Fruit fly (Drosophila melanogaster): Measurements from ENCODE around the gene Nrg.

The Nrg gene

dm6 chrX:8536649-8537048, 19.5 kb downstream of the Nrg start (continued):
- peak; percentile 13; the same call in 1 of the 2 replicates for TF ChIP-seq wor (GFP tag; IDR thresholded peaks at IDR 0.05)
- no peak for TF ChIP-seq Scr (GFP tag; IDR thresholded peaks at IDR 0.05; ENCODE audit: partially characterized antibody)
- no peak for TF ChIP-seq Ravus (GFP tag; IDR thresholded peaks at IDR 0.05)
- 0 out of 2 replicates have a peak, but pooled peaks have one; percentile 27 for TF ChIP-seq seq (GFP tag; IDR thresholded peaks at IDR 0.05)
- peak; percentile 66 for TF ChIP-seq Ada2b (GFP tag; IDR thresholded peaks at IDR 0.05)
- peak; percentile 58 for TF ChIP-seq sisA (GFP tag; IDR thresholded peaks at IDR 0.05)
- 0 out of 3 replicates have a peak, but pooled peaks have one; percentile 32 for TF ChIP-seq Aef1 (GFP tag; IDR thresholded peaks at IDR 0.05)
- TF ChIP-seq Atf6 (GFP tag; IDR thresholded peaks at IDR 0.05), result peak; percentile 50; the same call in 1 of the 2 replicates
- TF ChIP-seq unpg (GFP tag; optimal IDR thresholded peaks at IDR 0.05), result peak; percentile 10
- no peak for TF ChIP-seq ac (GFP tag; optimal IDR thresholded peaks at IDR 0.05)
- peak; percentile 29 for TF ChIP-seq Antp (GFP tag; optimal IDR thresholded peaks at IDR 0.05)
- peak; percentile 67; the same call in 1 of the 3 replicates for TF ChIP-seq ci (GFP tag; IDR thresholded peaks at IDR 0.05)
- TF ChIP-seq wdn (GFP tag; IDR thresholded peaks at IDR 0.05), result peak; percentile 39; the same call in 1 of the 2 replicates
- TF ChIP-seq Med (GFP tag), result peak; percentile 85
- peak; percentile 5 for TF ChIP-seq CG4707 (GFP tag; optimal IDR thresholded peaks at IDR 0.05)
- peak; percentile 57 for TF ChIP-seq CG7839 (tag; optimal IDR thresholded peaks at IDR 0.05)
- peak; percentile 58 for TF ChIP-seq Ptx1 (GFP tag; IDR thresholded peaks at IDR 0.05)
- TF ChIP-seq luna (GFP tag; optimal IDR thresholded peaks at IDR 0.05), result no peak
- TF ChIP-seq gem (tag; optimal IDR thresholded peaks at IDR 0.05), result peak; percentile 43
- no peak for TF ChIP-seq CG4617 (GFP tag; optimal IDR thresholded peaks at IDR 0.05; ENCODE audit: borderline replicate concordance)
- TF ChIP-seq nmo (GFP tag; optimal IDR thresholded peaks at IDR 0.05), result peak; percentile 4
- TF ChIP-seq ap (GFP tag; IDR thresholded peaks at IDR 0.05), result no peak
- no peak for TF ChIP-seq pros (GFP tag; optimal IDR thresholded peaks at IDR 0.05)
- TF ChIP-seq az2 (GFP tag; optimal IDR thresholded peaks at IDR 0.05), result peak; percentile 2
- 0 out of 2 replicates have a peak, but pooled peaks have one; percentile 15 for TF ChIP-seq CG17328 (GFP tag; IDR thresholded peaks at IDR 0.05)
- TF ChIP-seq phol (tag; optimal IDR thresholded peaks at IDR 0.05), result peak; percentile 1
- peak; percentile 61 for TF ChIP-seq dmrt99B (tag; optimal IDR thresholded peaks at IDR 0.05)
- TF ChIP-seq dpn (GFP tag; optimal IDR thresholded peaks at IDR 0.05), result peak; percentile 27 to 41
- TF ChIP-seq CG3163 (GFP tag; optimal IDR thresholded peaks at IDR 0.05), result no peak
- no peak for TF ChIP-seq zen (tag; optimal IDR thresholded peaks at IDR 0.05)
- no peak for TF ChIP-seq Eip74EF (GFP tag; optimal IDR thresholded peaks at IDR 0.05)
- TF ChIP-seq CG14014 (GFP tag; IDR thresholded peaks at IDR 0.05), result 0 out of 2 replicates have a peak, but pooled peaks have one; percentile 40
- peak; percentile 43; the same call in 1 of the 2 replicates for TF ChIP-seq CG6689 (GFP tag; IDR thresholded peaks at IDR 0.05)
- TF ChIP-seq CG13287 (GFP tag; IDR thresholded peaks at IDR 0.05; ENCODE audit: partially characterized antibody), result no peak
- TF ChIP-seq fd96Cb (tag; optimal IDR thresholded peaks at IDR 0.05), result no peak
- TF ChIP-seq CG2712 (tag; optimal IDR thresholded peaks at IDR 0.05), result peak; percentile 10
- peak; percentile 63 for TF ChIP-seq slbo (GFP tag; IDR thresholded peaks at IDR 0.05)
- TF ChIP-seq Pdp1 (GFP tag; optimal IDR thresholded peaks at IDR 0.05), result peak; percentile 25 to 46
- peak; percentile 0 for TF ChIP-seq CG8924 (tag; optimal IDR thresholded peaks at IDR 0.05)
- peak; percentile 40; the same call in 1 of the 3 replicates for TF ChIP-seq zfh1 (GFP tag; IDR thresholded peaks at IDR 0.05)
- no peak for TF ChIP-seq pho (GFP tag; optimal IDR thresholded peaks at IDR 0.05)
- no peak for TF ChIP-seq dan (GFP tag; IDR thresholded peaks at IDR 0.05)
- TF ChIP-seq CG16815 (GFP tag; optimal IDR thresholded peaks at IDR 0.05), result no peak
- peak; percentile 24 for TF ChIP-seq ind (GFP tag; optimal IDR thresholded peaks at IDR 0.05)
- no peak for TF ChIP-seq Tbp (GFP tag; optimal IDR thresholded peaks at IDR 0.05)
- TF ChIP-seq CG1603 (tag; optimal IDR thresholded peaks at IDR 0.05), result peak; percentile 34
- no peak for TF ChIP-seq CG8478 (optimal IDR thresholded peaks at IDR 0.05)
- TF ChIP-seq pan (optimal IDR thresholded peaks at IDR 0.05), result no peak
- TF ChIP-seq pan (GFP tag; optimal IDR thresholded peaks at IDR 0.05 in 1 of 2, IDR thresholded peaks at IDR 0.05 in 1 of 2), result peak in 1 of 2 experiments; percentile 37
- peak; percentile 61; the same call in 1 of the 2 replicates for TF ChIP-seq Xrp1 (GFP tag; IDR thresholded peaks at IDR 0.05)
- no peak for TF ChIP-seq sr (GFP tag; IDR thresholded peaks at IDR 0.05)
